Fruit fly (Drosophila melanogaster): ENCODE data around the gene CG33253.

The CG33253 gene

DNA sequence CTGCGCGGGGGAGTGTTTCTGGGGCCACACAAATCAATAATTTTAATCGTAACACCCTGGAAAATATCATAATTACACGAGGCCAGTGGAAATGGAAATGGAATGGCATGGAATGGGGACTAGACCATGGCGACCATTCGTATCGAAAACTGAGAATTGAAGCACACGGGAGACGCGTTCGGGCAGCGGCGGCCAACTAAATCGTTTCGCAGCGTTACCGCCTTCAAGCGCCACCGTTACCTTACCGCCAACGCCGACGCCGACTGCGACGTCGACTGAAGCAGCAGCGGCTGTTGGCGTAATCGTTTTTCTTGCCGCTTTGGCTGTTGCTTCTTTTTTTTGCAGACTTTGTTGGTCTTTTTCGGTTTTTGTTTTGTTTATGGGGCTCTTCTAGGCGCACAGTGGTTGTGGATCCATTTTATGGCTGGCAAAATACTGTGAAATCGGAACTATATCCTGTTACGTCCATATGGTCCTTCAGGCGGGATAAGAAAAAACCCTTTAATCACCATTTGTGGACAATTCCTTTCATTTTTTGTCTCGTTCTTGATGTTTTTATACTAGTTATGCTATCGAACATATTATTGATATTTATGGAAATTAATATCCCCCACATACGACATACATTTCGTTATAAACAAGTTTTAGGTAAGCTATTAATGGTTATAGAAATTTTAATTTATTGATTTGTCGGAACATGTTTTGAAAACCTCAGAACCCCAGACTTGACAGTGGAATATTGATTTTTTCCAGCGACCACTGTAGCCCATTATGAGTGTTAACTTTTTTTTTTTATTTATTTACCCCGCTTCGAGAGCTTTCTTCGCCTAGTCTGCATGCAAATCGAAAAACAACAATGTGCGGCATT lies 17.8 kb upstream of the CG33253 start (continued):
- TF ChIP-seq repo (GFP tag; optimal IDR thresholded peaks at IDR 0.05) (no peak), Adf1 (GFP tag; IDR thresholded peaks at IDR 0.05) (peak; percentile 97), Deaf1 (tag; optimal IDR thresholded peaks at IDR 0.05) (peak; percentile 43), Dad (GFP tag; optimal IDR thresholded peaks at IDR 0.05) (no peak), Optix (GFP tag; IDR thresholded peaks at IDR 0.05) (no peak), CG12659 (GFP tag; optimal IDR thresholded peaks at IDR 0.05) (no peak), CG1233 (GFP tag; optimal IDR thresholded peaks at IDR 0.05) (no peak), stc (GFP tag; IDR thresholded peaks at IDR 0.05) (no peak), Pdp1 (GFP tag; optimal IDR thresholded peaks at IDR 0.05) (peak in 1 of 2 experiments; percentile 84), PHDP (tag; optimal IDR thresholded peaks at IDR 0.05) (no peak), Nf-YB (GFP tag; optimal IDR thresholded peaks at IDR 0.05) (no peak), sens (GFP tag) (peak; percentile 73), CG10274 (GFP tag; optimal IDR thresholded peaks at IDR 0.05) (no peak), ab (GFP tag; optimal IDR thresholded peaks at IDR 0.05) (no peak), CG10209 (GFP tag; optimal IDR thresholded peaks at IDR 0.05) (no peak), CG17359 (tag; optimal IDR thresholded peaks at IDR 0.05) (no peak), Elba2 (GFP tag; optimal IDR thresholded peaks at IDR 0.05) (no peak), abd-A (tag; optimal IDR thresholded peaks at IDR 0.05) (peak; percentile 8), CG11398 (GFP tag; optimal IDR thresholded peaks at IDR 0.05) (no peak), so (GFP tag; IDR thresholded peaks at IDR 0.05) (no peak), D19B (GFP tag; optimal IDR thresholded peaks at IDR 0.05) (no peak), gfzf (GFP tag; optimal IDR thresholded peaks at IDR 0.05) (no peak), Meics (GFP tag; optimal IDR thresholded peaks at IDR 0.05) (peak; percentile 40), nerfin-1 (tag; optimal IDR thresholded peaks at IDR 0.05) (no peak), Mrtf (GFP tag; IDR thresholded peaks at IDR 0.05) (no peak), Doc3 (GFP tag; IDR thresholded peaks at IDR 0.05; ENCODE audit: partially characterized antibody) (no peak), gsb (GFP tag; IDR thresholded peaks at IDR 0.05) (no peak), gem (tag; optimal IDR thresholded peaks at IDR 0.05) (peak; percentile 37), CG18764 (GFP tag; optimal IDR thresholded peaks at IDR 0.05) (no peak), CG11247 (GFP tag; IDR thresholded peaks at IDR 0.05) (no peak), lbe (GFP tag; optimal IDR thresholded peaks at IDR 0.05) (no peak), emc (GFP tag; optimal IDR thresholded peaks at IDR 0.05) (no peak), zfh2 (GFP tag; optimal IDR thresholded peaks at IDR 0.05) (peak; percentile 17), schlank (tag; optimal IDR thresholded peaks at IDR 0.05) (no peak), CG2199 (GFP tag; IDR thresholded peaks at IDR 0.05) (no peak), trh (GFP tag; optimal IDR thresholded peaks at IDR 0.05) (no peak), CG13424 (tag; optimal IDR thresholded peaks at IDR 0.05) (no peak), CG14667 (GFP tag; IDR thresholded peaks at IDR 0.05) (peak; percentile 35; the same call in 1 of the 2 replicates), odd (GFP tag; optimal IDR thresholded peaks at IDR 0.05) (no peak), psq (GFP tag; optimal IDR thresholded peaks at IDR 0.05) (no peak), CG6654 (GFP tag; optimal IDR thresholded peaks at IDR 0.05) (no peak), disco-r (GFP tag; optimal IDR thresholded peaks at IDR 0.05) (no peak), CG9215 (GFP tag; IDR thresholded peaks at IDR 0.05) (no peak), Neu2 (GFP tag; optimal IDR thresholded peaks at IDR 0.05; ENCODE audit: borderline replicate concordance) (no peak), Jarid2 (GFP tag; optimal IDR thresholded peaks at IDR 0.05) (no peak), knrl (GFP tag; IDR thresholded peaks at IDR 0.05; ENCODE audit: partially characterized antibody) (no peak), Trl (optimal IDR thresholded peaks at IDR 0.05) (no peak), Trl (GFP tag; optimal IDR thresholded peaks at IDR 0.05) (no peak), Sox102F (GFP tag; optimal IDR thresholded peaks at IDR 0.05) (peak; percentile 32), sens-2 (GFP tag; IDR thresholded peaks at IDR 0.05) (no peak)

Measured in whole organism, embryonic.